Worm (Caenorhabditis elegans) whole organism, late embryonic: Measurements from ENCODE around the gene srab-17.

ENCODE experiments used
- C08G9.2 ChIP-seq: sonication (generic microtip); optimal IDR thresholded peaks from 2 replicates; lab custom pipeline; 2016; ENCODE audit warnings: mild to moderate bottlenecking, missing genetic modification characterization, moderate library complexity, missing compliant biosample characterization
- K02D7.2 ChIP-seq: sonication (generic microtip); optimal IDR thresholded peaks from 2 replicates; lab custom pipeline; 2017; ENCODE audit warnings: mild to moderate bottlenecking, missing genetic modification characterization, missing compliant biosample characterization
- K09A11.1 ChIP-seq: sonication (generic microtip); optimal IDR thresholded peaks from 2 replicates; lab custom pipeline; 2017; ENCODE audit warnings: antibody characterized with exemption, mild to moderate bottlenecking, missing genetic modification characterization, missing compliant biosample characterization; ENCODE audit not compliant: insufficient read depth
- ahr-1 ChIP-seq: sonication (generic microtip); optimal IDR thresholded peaks from 2 replicates; lab custom pipeline; 2016; ENCODE audit warnings: missing genetic modification characterization, missing compliant biosample characterization
- ceh-18 ChIP-seq: sonication (generic microtip); optimal IDR thresholded peaks from 2 replicates; lab custom pipeline; 2016; ENCODE audit warnings: missing genetic modification characterization, missing compliant biosample characterization
- ceh-2 ChIP-seq: sonication (generic microtip); optimal IDR thresholded peaks from 2 replicates; lab custom pipeline; 2016; ENCODE audit warnings: missing genotype, missing genetic modification characterization, missing compliant biosample characterization
- ceh-22 ChIP-seq: sonication (generic microtip); optimal IDR thresholded peaks from 2 replicates; lab custom pipeline; 2017; ENCODE audit warnings: missing biosample characterization, missing genetic modification characterization
- ceh-30 ChIP-seq: fragments of 150-350 bp; optimal IDR thresholded peaks from 2 replicates; lab custom pipeline; 2014; ENCODE audit warnings: missing biosample characterization, missing genetic modification characterization
- ceh-31 ChIP-seq: sonication (generic microtip); optimal IDR thresholded peaks from 2 replicates; lab custom pipeline; 2016; ENCODE audit warnings: missing genetic modification characterization, missing compliant biosample characterization
- ceh-34 ChIP-seq: sonication (generic microtip); optimal IDR thresholded peaks from 2 replicates; lab custom pipeline; 2016; ENCODE audit warnings: mild to moderate bottlenecking, missing genetic modification characterization, missing compliant biosample characterization
- ceh-48 ChIP-seq: sonication (generic microtip); optimal IDR thresholded peaks from 2 replicates; lab custom pipeline; 2016; ENCODE audit warnings: missing genetic modification characterization, inconsistent platforms, missing compliant biosample characterization
- che-1 ChIP-seq: sonication (generic microtip); optimal IDR thresholded peaks from 2 replicates; lab custom pipeline; 2016; ENCODE audit warnings: mild to moderate bottlenecking, missing genetic modification characterization, missing compliant biosample characterization
- dmd-4 ChIP-seq: sonication (generic microtip); optimal IDR thresholded peaks from 2 replicates; lab custom pipeline; 2016; ENCODE audit warnings: borderline replicate concordance, missing genetic modification characterization, missing compliant biosample characterization
- elt-2 ChIP-seq: sonication (generic microtip); optimal IDR thresholded peaks from 2 replicates; lab custom pipeline; 2016; ENCODE audit warnings: missing genetic modification reagents, missing genetic modification characterization, missing compliant biosample characterization
- elt-4 ChIP-seq: sonication (generic microtip); optimal IDR thresholded peaks from 2 replicates; lab custom pipeline; 2016; ENCODE audit warnings: missing genetic modification characterization, missing compliant biosample characterization
- hlh-30 ChIP-seq: sonication (generic microtip); optimal IDR thresholded peaks from 2 replicates; lab custom pipeline; 2017; ENCODE audit warnings: antibody characterized with exemption, missing genetic modification characterization, missing compliant biosample characterization; ENCODE audit not compliant: insufficient read depth
- hlh-8 ChIP-seq: sonication (generic microtip); optimal IDR thresholded peaks from 2 replicates; lab custom pipeline; 2016; ENCODE audit warnings: missing genotype, missing genetic modification characterization, missing compliant biosample characterization
- lim-6 ChIP-seq: sonication (generic microtip); optimal IDR thresholded peaks from 2 replicates; lab custom pipeline; 2016; ENCODE audit warnings: missing genetic modification characterization, missing compliant biosample characterization
- nfya-1 ChIP-seq: sonication (generic microtip); optimal IDR thresholded peaks from 2 replicates; lab custom pipeline; 2017; ENCODE audit warnings: missing genetic modification characterization, mild to moderate bottlenecking, missing compliant biosample characterization, antibody characterized with exemption, moderate library complexity
- nhr-232 ChIP-seq: sonication (generic microtip); optimal IDR thresholded peaks from 2 replicates; lab custom pipeline; 2016; ENCODE audit warnings: missing genetic modification characterization, missing compliant biosample characterization
- pha-2 ChIP-seq: sonication (generic microtip); optimal IDR thresholded peaks from 2 replicates; lab custom pipeline; 2017; ENCODE audit warnings: mild to moderate bottlenecking, missing genetic modification characterization, missing compliant biosample characterization
- pros-1 ChIP-seq: fragments of 150-350 bp; optimal IDR thresholded peaks from 2 replicates; lab custom pipeline; 2014; ENCODE audit warnings: missing biosample characterization, missing genetic modification reagents, missing genetic modification characterization
- ref-2 ChIP-seq: sonication (generic microtip); optimal IDR thresholded peaks from 2 replicates; lab custom pipeline; 2016; ENCODE audit warnings: missing genetic modification characterization, missing compliant biosample characterization
- sdc-2 ChIP-seq: sonication (generic microtip); optimal IDR thresholded peaks from 2 replicates; lab custom pipeline; 2016; ENCODE audit warnings: missing genotype, missing genetic modification characterization, missing compliant biosample characterization
- sox-4 ChIP-seq: sonication (generic microtip); optimal IDR thresholded peaks from 2 replicates; lab custom pipeline; 2017; ENCODE audit warnings: mild to moderate bottlenecking, missing genetic modification characterization, inconsistent platforms, missing compliant biosample characterization
- syd-9 ChIP-seq: sonication (generic microtip); optimal IDR thresholded peaks from 2 replicates; lab custom pipeline; 2016; ENCODE audit warnings: mild to moderate bottlenecking, missing genetic modification characterization, moderate library complexity, missing compliant biosample characterization
- tbx-2 ChIP-seq: sonication (generic microtip); optimal IDR thresholded peaks from 2 replicates; lab custom pipeline; 2016; ENCODE audit warnings: missing genetic modification characterization, missing compliant biosample characterization
- unc-42 ChIP-seq: sonication (generic microtip); optimal IDR thresholded peaks from 2 replicates; lab custom pipeline; 2016; ENCODE audit warnings: missing genotype, missing genetic modification characterization, missing compliant biosample characterization
- unc-55 ChIP-seq: sonication (generic microtip); optimal IDR thresholded peaks from 2 replicates; lab custom pipeline; 2017; ENCODE audit warnings: missing biosample characterization, missing genetic modification reagents, missing genetic modification characterization
- zip-5 ChIP-seq: sonication (generic microtip); optimal IDR thresholded peaks from 2 replicates; lab custom pipeline; 2016; ENCODE audit warnings: missing genetic modification characterization, missing compliant biosample characterization
- ztf-16 ChIP-seq: sonication (generic microtip); optimal IDR thresholded peaks from 2 replicates; lab custom pipeline; 2017; ENCODE audit warnings: missing genetic modification characterization, missing compliant biosample characterization

srab-17 gene

DNA sequence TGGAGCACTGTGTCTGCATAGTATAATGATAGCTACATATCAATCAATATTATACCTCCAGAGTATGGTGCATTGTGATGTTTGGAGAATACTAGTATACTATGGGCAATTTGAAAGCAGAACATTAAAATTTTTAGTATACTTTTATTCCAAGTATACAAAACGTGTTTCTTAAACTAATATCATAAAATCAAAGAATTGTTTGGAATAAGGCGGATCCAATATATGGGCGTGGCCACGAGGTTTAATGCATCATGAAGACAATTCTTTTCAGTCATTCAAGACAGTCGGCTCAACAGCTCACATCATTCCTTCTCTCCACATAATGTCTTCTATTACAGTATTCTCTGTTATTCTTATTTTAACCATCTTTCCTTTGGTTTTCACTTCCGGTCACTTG lies 11.7 kb upstream of the srab-17 start, which contains the start of gene sdz-31:
Gene sdz-31 (plus strand): TSS at position 301 of the 400 bp plus-strand sequence.
- TF ChIP-seq ceh-48 (tag; lab: Kevin White, UChicago), result no peak

DNA sequence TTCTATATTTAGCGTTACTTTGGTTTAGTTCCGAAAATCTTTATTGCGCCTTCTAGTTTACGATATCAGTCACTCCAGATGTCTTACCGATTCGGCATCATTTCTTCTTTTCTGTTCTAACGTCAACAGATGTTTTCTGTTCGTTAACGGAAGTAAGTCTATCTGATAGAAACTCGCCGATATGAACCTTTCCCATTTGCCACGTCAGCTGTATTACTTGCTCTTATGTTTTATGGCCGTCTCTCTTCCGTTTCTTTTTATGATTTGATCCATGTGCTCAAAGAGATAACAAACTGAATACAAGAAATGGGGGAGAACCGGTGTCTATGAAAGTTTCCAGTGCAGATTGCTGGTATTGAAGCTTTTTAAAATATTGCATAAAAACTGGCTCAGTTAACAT lies 11.2 kb upstream of the srab-17 start, which contains the start of gene srab-26:
Gene srab-26 (minus strand): TSS at position 101 of the 400 bp plus-strand sequence.
- no peak for TF ChIP-seq nhr-232
- TF ChIP-seq lim-6 (tag; lab: Kevin White, UChicago), result no peak
- no peak for TF ChIP-seq ztf-16
- no peak for TF ChIP-seq C08G9.2 (tag; lab: Kevin White, UChicago)

DNA sequence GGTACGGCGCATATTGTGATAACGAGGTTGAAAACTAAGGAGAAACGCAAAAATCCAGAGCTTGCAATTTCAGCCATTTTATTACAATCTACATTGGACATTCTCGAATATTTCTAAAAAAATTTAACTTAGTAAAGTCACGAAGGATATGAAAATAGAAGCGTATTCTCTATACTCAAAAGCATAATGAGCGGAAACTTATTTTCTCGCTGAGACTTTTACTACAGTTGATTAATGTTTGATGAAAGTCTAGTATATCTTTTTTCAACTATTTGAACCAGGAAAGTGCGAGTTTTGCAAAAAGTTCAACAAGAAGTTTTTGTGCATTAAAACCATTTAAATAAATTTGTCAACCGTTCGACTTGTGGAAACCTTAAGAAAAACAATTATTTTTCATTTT lies 3.1 kb upstream of the srab-17 start, which contains the start of gene srab-18:
Gene srab-18 (minus strand): TSS at position 101 of the 400 bp plus-strand sequence.
- no peak for TF ChIP-seq ztf-16
- TF ChIP-seq K02D7.2, result no peak
- no peak for TF ChIP-seq nhr-232
- TF ChIP-seq syd-9, result no peak
- no peak for TF ChIP-seq hlh-30 (tag; lab: Kevin White, UChicago)

ce11 chrV:9860337-9860736 lies 7.9 kb downstream of the srab-17 start:
- TF ChIP-seq nfya-1, result peak; percentile 91
- no peak for TF ChIP-seq ceh-22 (tag; lab: Kevin White, UChicago)

DNA sequence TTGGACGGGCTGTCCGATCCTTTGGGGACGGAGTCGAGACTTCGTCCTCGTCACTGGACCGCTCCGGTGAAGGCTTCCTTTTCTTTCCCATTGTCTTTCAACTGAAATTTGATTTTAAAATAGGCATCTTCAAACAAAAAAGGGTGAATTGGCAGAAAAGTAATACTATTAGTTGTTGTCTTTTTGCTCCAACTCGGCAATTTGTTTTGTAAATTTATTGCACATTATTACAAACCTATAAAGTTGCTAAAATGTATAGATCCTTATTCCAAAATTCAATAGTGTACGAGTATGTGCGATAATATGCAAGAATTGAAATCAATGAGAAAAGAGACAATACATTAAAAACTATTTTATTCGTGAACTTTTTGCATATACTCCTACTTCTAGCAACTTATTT lies 8.3 kb downstream of the srab-17 start, which contains the start of gene lsy-12:
Gene lsy-12 (minus strand): TSS at position 101 of the 400 bp plus-strand sequence.
- TF ChIP-seq zip-5 (no peak), elt-4 (no peak), ztf-16 (no peak), C08G9.2 (tag; lab: Kevin White, UChicago) (no peak), sox-4 (no peak)
- TF ChIP-seq, all 69 proteins: peak for 0

DNA sequence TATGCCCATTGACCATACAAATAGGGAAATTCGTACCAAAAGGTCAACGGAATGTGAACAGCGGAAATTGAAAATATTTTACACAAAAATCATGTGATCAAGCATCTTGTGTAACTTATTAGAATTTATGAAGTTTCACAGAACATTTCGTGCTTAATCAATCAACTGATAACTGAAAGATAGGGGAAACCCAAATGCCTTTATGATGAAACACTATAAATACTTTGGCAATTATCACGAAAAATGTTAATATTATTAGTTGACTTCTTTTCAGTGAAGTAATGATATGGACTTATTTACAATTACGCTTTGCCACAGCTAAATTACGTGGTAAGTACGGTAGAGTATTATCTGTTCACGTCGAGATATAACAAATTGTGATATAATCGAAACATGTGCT lies 11.2 kb downstream of the srab-17 start:
- TF ChIP-seq unc-42 (tag; lab: Kevin White, UChicago) (no peak), dmd-4 (tag; lab: Kevin White, UChicago) (no peak), che-1 (no peak), ref-2 (no peak), lim-6 (tag; lab: Kevin White, UChicago) (no peak), unc-55 (GFP tag; lab: Kevin White, UChicago) (no peak)
- TF ChIP-seq, all 69 proteins: peak for 0

ce11 chrV:9855920-9856852 lies 12.0 kb downstream of the srab-17 start:
- TF ChIP-seq ceh-34 (tag; lab: Kevin White, UChicago), result no peak
- no peak for TF ChIP-seq K09A11.1
- TF ChIP-seq ahr-1 (tag; lab: Kevin White, UChicago), result no peak
- TF ChIP-seq elt-2, result peak; percentile 3
- TF ChIP-seq ref-2, result peak; percentile 31
- no peak for TF ChIP-seq ceh-30 (tag; lab: Kevin White, UChicago)
- TF ChIP-seq ceh-31, result peak; percentile 21
- no peak for TF ChIP-seq sdc-2 (tag; lab: Kevin White, UChicago)
- no peak for TF ChIP-seq hlh-8 (tag; lab: Kevin White, UChicago)
- TF ChIP-seq ceh-22 (tag; lab: Kevin White, UChicago), result no peak
- no peak for TF ChIP-seq ceh-2 (tag; lab: Kevin White, UChicago)
- peak; percentile 23 for TF ChIP-seq nfya-1
- peak; percentile 1 for TF ChIP-seq C08G9.2 (tag; lab: Kevin White, UChicago)
- peak; percentile 24 for TF ChIP-seq tbx-2
- peak; percentile 18 for TF ChIP-seq ceh-18
- peak; percentile 32 for TF ChIP-seq pros-1 (tag; lab: Kevin White, UChicago)
- TF ChIP-seq pha-2, result peak; percentile 12
